Worm (Caenorhabditis elegans) whole organism, late embryonic: ENCODE measurements around the gene F53E2.2.

Experiments
- K09A11.1 ChIP-seq: sonication (generic microtip); optimal IDR thresholded peaks from 2 replicates; lab custom pipeline; 2017; ENCODE audit warnings: antibody characterized with exemption, mild to moderate bottlenecking, missing genetic modification characterization, missing compliant biosample characterization; ENCODE audit not compliant: insufficient read depth
- ceh-22 ChIP-seq: sonication (generic microtip); optimal IDR thresholded peaks from 2 replicates; lab custom pipeline; 2017; ENCODE audit warnings: missing biosample characterization, missing genetic modification characterization
- ceh-30 ChIP-seq: fragments of 150-350 bp; optimal IDR thresholded peaks from 2 replicates; lab custom pipeline; 2014; ENCODE audit warnings: missing biosample characterization, missing genetic modification characterization
- elt-4 ChIP-seq: sonication (generic microtip); optimal IDR thresholded peaks from 2 replicates; lab custom pipeline; 2016; ENCODE audit warnings: missing genetic modification characterization, missing compliant biosample characterization
- madf-2 ChIP-seq: sonication (generic microtip); optimal IDR thresholded peaks from 2 replicates; lab custom pipeline; 2017; ENCODE audit warnings: missing genetic modification characterization, missing compliant biosample characterization
- nfya-1 ChIP-seq: sonication (generic microtip); optimal IDR thresholded peaks from 2 replicates; lab custom pipeline; 2017; ENCODE audit warnings: missing genetic modification characterization, mild to moderate bottlenecking, missing compliant biosample characterization, antibody characterized with exemption, moderate library complexity
- odd-2 ChIP-seq: sonication (generic microtip); optimal IDR thresholded peaks from 2 replicates; lab custom pipeline; 2017; ENCODE audit warnings: antibody characterized with exemption, mild to moderate bottlenecking, missing genetic modification characterization, missing compliant biosample characterization
- pat-9 ChIP-seq: fragments of 200-800 bp; sonication (Bioruptor generic); optimal IDR thresholded peaks from 2 replicates; lab custom pipeline; 2018; ENCODE audit warnings: mild to moderate bottlenecking, missing genetic modification characterization, moderate library complexity, missing compliant biosample characterization
- ttx-3 ChIP-seq: sonication (generic microtip); optimal IDR thresholded peaks from 2 replicates; lab custom pipeline; 2016; ENCODE audit warnings: missing genetic modification reagents, missing genetic modification characterization, missing compliant biosample characterization
- ztf-16 ChIP-seq: sonication (generic microtip); optimal IDR thresholded peaks from 2 replicates; lab custom pipeline; 2017; ENCODE audit warnings: missing genetic modification characterization, missing compliant biosample characterization

- no peak for TF ChIP-seq ceh-30 (tag; lab: Kevin White, UChicago)
- TF ChIP-seq K09A11.1 (tag; lab: Kevin White, UChicago), result no peak
- TF ChIP-seq madf-2 (tag; lab: Kevin White, UChicago), result no peak
- no peak for TF ChIP-seq ttx-3 (tag; lab: Kevin White, UChicago)
- no peak for TF ChIP-seq ceh-22
- TF ChIP-seq pat-9 (tag; lab: Kevin White, UChicago), result no peak
- TF ChIP-seq nfya-1 (tag; lab: Kevin White, UChicago), result no peak
- TF ChIP-seq elt-4 (tag; lab: Kevin White, UChicago), result no peak
- TF ChIP-seq ztf-16 (tag; lab: Kevin White, UChicago), result no peak
- TF ChIP-seq odd-2 (tag; lab: Kevin White, UChicago), result no peak
These were observed 31.1 kb downstream of the F53E2.2 start, which contains the start of gene sru-28 for ce11 chrV:1505995-1506394.
